Worm (Caenorhabditis elegans) whole organism, late embryonic: ENCODE data around the gene W01A11.7.

Experiments
- F13H6.1 ChIP-seq: sonication (generic microtip); optimal IDR thresholded peaks from 2 replicates; lab custom pipeline; 2016; ENCODE audit warnings: missing genetic modification characterization, missing compliant biosample characterization
- ama-1 ChIP-seq: fragments of 150-350 bp; optimal IDR thresholded peaks from 2 replicates; lab custom pipeline; 2014
- odd-2 ChIP-seq: sonication (generic microtip); optimal IDR thresholded peaks from 2 replicates; lab custom pipeline; 2017; ENCODE audit warnings: antibody characterized with exemption, mild to moderate bottlenecking, missing genetic modification characterization, missing compliant biosample characterization
- pha-4 ChIP-seq: fragments of 150-350 bp; optimal IDR thresholded peaks from 2 replicates; lab custom pipeline; 2018; ENCODE audit warnings: missing biosample characterization, missing genetic modification reagents, missing genetic modification characterization
- tbx-2 ChIP-seq: sonication (generic microtip); optimal IDR thresholded peaks from 2 replicates; lab custom pipeline; 2016; ENCODE audit warnings: missing genetic modification characterization, missing compliant biosample characterization
- unc-86 ChIP-seq: sonication (generic microtip); optimal IDR thresholded peaks from 2 replicates; lab custom pipeline; 2016; ENCODE audit warnings: missing genetic modification characterization, missing compliant biosample characterization

- TF ChIP-seq tbx-2 (tag; lab: Kevin White, UChicago) (no peak), pha-4 (tag; lab: Kevin White, UChicago) (no peak), ama-1 (lab: Kevin White, UChicago) (no peak), odd-2 (tag; lab: Kevin White, UChicago) (no peak), F13H6.1 (tag; lab: Kevin White, UChicago) (no peak), unc-86 (tag; lab: Kevin White, UChicago) (no peak)
Measured at ce11 chrV:6524757-6525156, 19.6 kb upstream of the W01A11.7 start, which contains the start of gene acs-1.
